Fruit fly (Drosophila melanogaster): ENCODE measurements around the gene CG4259.

The CG4259 gene

dm6 chr2L:2162729-2163567 lies 33.9 kb upstream of the CG4259 start:
- TF ChIP-seq grn (GFP tag; optimal IDR thresholded peaks at IDR 0.05) (peak; percentile 86), CG9876 (GFP tag; optimal IDR thresholded peaks at IDR 0.05) (no peak), CG1603 (tag; optimal IDR thresholded peaks at IDR 0.05) (peak; percentile 26), tx (GFP tag; optimal IDR thresholded peaks at IDR 0.05) (no peak), jumu (GFP tag; optimal IDR thresholded peaks at IDR 0.05) (peak; percentile 6), phol (tag; optimal IDR thresholded peaks at IDR 0.05) (peak; percentile 41), Deaf1 (tag; optimal IDR thresholded peaks at IDR 0.05) (no peak), CG7839 (tag; optimal IDR thresholded peaks at IDR 0.05) (peak; percentile 28), CG5180 (GFP tag; optimal IDR thresholded peaks at IDR 0.05) (no peak), Mad (GFP tag; optimal IDR thresholded peaks at IDR 0.05) (no peak), CG8359 (GFP tag; optimal IDR thresholded peaks at IDR 0.05; ENCODE audit: borderline replicate concordance) (no peak), eyg (GFP tag; optimal IDR thresholded peaks at IDR 0.05) (no peak), CoRest (tag; optimal IDR thresholded peaks at IDR 0.05) (no peak), zf30C (GFP tag; optimal IDR thresholded peaks at IDR 0.05) (no peak), slou (GFP tag; optimal IDR thresholded peaks at IDR 0.05) (no peak), Dad (GFP tag; optimal IDR thresholded peaks at IDR 0.05) (no peak), nerfin-1 (tag; optimal IDR thresholded peaks at IDR 0.05) (no peak), nmo (GFP tag; optimal IDR thresholded peaks at IDR 0.05) (no peak), NK7.1 (GFP tag; optimal IDR thresholded peaks at IDR 0.05) (no peak), Sox100B (GFP tag; optimal IDR thresholded peaks at IDR 0.05) (no peak), corto (GFP tag; optimal IDR thresholded peaks at IDR 0.05) (peak; percentile 29), ap (GFP tag; IDR thresholded peaks at IDR 0.05) (peak; percentile 36; the same call in 1 of the 2 replicates), Hr3 (GFP tag; optimal IDR thresholded peaks at IDR 0.05) (no peak), kni (GFP tag; optimal IDR thresholded peaks at IDR 0.05) (no peak), Ptx1 (GFP tag; IDR thresholded peaks at IDR 0.05) (0 out of 2 replicates have a peak, but pooled peaks have one; percentile 28), Camta (GFP tag; optimal IDR thresholded peaks at IDR 0.05) (peak; percentile 8), Hr51 (GFP tag; optimal IDR thresholded peaks at IDR 0.05) (no peak), Sry-δ (GFP tag; optimal IDR thresholded peaks at IDR 0.05) (no peak), CG14710 (tag; optimal IDR thresholded peaks at IDR 0.05) (no peak), Ssrp (tag; optimal IDR thresholded peaks at IDR 0.05) (peak; percentile 19), Fer3 (tag; optimal IDR thresholded peaks at IDR 0.05) (no peak), vvl (GFP tag; IDR thresholded peaks at IDR 0.05) (peak; percentile 6; the same call in 1 of the 2 replicates), CG32767 (GFP tag; IDR thresholded peaks at IDR 0.05) (no peak), CG9817 (tag; optimal IDR thresholded peaks at IDR 0.05) (no peak), CG13424 (tag; optimal IDR thresholded peaks at IDR 0.05) (no peak), cg (GFP tag; optimal IDR thresholded peaks at IDR 0.05) (peak; percentile 78), CG1233 (GFP tag; optimal IDR thresholded peaks at IDR 0.05) (peak; percentile 23), CG2875 (GFP tag; optimal IDR thresholded peaks at IDR 0.05) (no peak), sr (GFP tag; IDR thresholded peaks at IDR 0.05) (peak; percentile 33; the same call in 1 of the 3 replicates), unpg (GFP tag; optimal IDR thresholded peaks at IDR 0.05) (peak; percentile 5), dmrt11E (tag; optimal IDR thresholded peaks at IDR 0.05) (peak; percentile 7), CG17359 (tag; optimal IDR thresholded peaks at IDR 0.05) (peak; percentile 30), chinmo (GFP tag; IDR thresholded peaks at IDR 0.05; ENCODE audit: partially characterized antibody) (0 out of 4 replicates have a peak, but pooled peaks have one; percentile 14), CG10366 (GFP tag; IDR thresholded peaks at IDR 0.05) (no peak; the same call in 1 of the 2 replicates), CG2678 (tag; optimal IDR thresholded peaks at IDR 0.05) (peak; percentile 15), dmrt99B (tag; optimal IDR thresholded peaks at IDR 0.05) (peak; percentile 6), Xrp1 (GFP tag; IDR thresholded peaks at IDR 0.05) (peak; percentile 38; the same call in 1 of the 2 replicates), BtbVII (GFP tag; optimal IDR thresholded peaks at IDR 0.05) (no peak)
